Worm (Caenorhabditis elegans) whole organism, L1 larva: Measurements from ENCODE around the gene clc-9.

Experiments
- lin-35 ChIP-seq, 2 experiments: fragments of 150-350 bp; optimal IDR thresholded peaks; 2 replicates each; lab custom pipeline; 2014; ENCODE audit warnings: missing biosample characterization in 2 of 2, missing genetic modification characterization in 2 of 2, missing genetic modification reagents in 2 of 2
- lir-3 ChIP-seq: sonication (generic microtip); optimal IDR thresholded peaks from 2 replicates; lab custom pipeline; 2016; ENCODE audit warnings: mild to moderate bottlenecking, missing genetic modification characterization, moderate library complexity, missing compliant biosample characterization; ENCODE audit not compliant: poor library complexity

DNA sequence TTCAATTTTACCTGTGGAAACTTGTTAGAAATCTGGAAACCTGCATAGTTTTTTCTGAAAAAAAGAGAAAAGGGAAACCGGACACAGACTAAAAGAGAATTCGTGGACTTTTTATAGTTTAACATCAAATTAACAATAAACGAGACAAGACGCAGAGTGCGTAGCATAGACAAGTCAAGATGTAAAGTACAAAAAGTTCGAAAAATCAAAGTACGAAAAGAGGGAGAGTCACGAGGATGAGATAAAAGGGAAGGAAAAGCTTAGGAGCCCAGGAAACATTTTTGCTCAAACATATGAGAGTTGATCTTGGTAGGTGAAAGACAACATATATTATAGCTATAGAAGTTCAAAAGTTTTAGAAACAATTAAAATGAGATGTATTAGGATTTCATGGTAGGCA, 14.9 kb upstream of the clc-9 start, which contains the start of gene M7.12:
- TF ChIP-seq lin-35 (GFP tag; optimal IDR thresholded peaks at IDR 0.05; lab: Kevin White, UChicago) (no peak), lir-3 (tag; lab: Kevin White, UChicago) (no peak)
